Worm (Caenorhabditis elegans): ENCODE results near the gene sre-4.
A peak's percentile ranks its signal among the peaks of the same experiment; 100 is the strongest.

Gene sre-4

DNA sequence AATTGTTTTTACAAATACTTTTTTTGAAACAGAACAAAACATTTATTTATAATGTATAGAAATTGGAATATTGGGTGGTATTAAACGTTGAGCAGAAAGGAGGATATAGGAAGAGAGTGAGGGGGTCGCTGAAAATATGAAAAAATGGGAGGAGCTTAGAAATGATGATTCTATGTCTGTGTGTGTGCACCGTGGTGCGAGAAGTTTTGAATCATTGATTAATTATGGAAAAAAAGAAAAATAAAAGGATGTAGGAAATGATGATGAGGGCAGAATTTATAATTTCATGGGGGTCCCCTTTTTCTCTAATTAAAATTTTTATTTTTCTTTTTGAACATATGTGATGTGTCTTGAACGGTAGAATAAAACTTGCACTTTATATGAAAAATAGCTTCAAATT lies at the start of gene sre-4:
Gene sre-4 (minus strand): TSS at position 101 of the 400 bp plus-strand sequence.
- TF ChIP-seq unc-39 (tag; optimal IDR thresholded peaks at IDR 0.05) (no peak), nhr-11 (tag; optimal IDR thresholded peaks at IDR 0.05) (no peak), nhr-77 (tag; optimal IDR thresholded peaks at IDR 0.05) (no peak), nhr-43 (tag; optimal IDR thresholded peaks at IDR 0.05; ENCODE audit: poor library complexity, severe bottlenecking) (no peak), jun-1 (tag; optimal IDR thresholded peaks at IDR 0.05) (no peak)

DNA sequence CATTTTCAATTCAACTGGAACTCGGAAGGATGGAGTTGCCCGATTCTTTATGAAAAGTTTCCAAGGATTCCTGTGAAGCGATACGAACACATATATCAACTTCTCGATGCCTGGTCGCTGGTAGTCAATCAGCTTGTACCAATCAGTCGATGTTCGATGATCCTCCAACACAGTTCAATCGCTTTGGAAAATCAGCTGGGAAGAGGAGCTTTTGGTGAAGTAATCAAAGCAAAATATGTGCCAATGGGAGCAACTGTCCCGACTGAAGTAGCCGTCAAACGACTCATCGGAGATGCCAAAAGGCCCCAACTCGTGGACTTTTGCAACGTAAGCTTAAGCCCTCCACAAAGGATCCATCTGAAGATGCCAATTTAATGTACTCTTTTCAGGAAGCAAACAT lies 48.7 kb upstream of the sre-4 start:
- TF ChIP-seq nfya-1 (tag; optimal IDR thresholded peaks at IDR 0.05; ENCODE audit: insufficient read depth): no peak
- no peak for TF ChIP-seq pha-4 (tag; optimal IDR thresholded peaks at IDR 0.05)
- TF ChIP-seq fkh-10 (GFP tag; optimal IDR thresholded peaks at IDR 0.05): no peak

DNA sequence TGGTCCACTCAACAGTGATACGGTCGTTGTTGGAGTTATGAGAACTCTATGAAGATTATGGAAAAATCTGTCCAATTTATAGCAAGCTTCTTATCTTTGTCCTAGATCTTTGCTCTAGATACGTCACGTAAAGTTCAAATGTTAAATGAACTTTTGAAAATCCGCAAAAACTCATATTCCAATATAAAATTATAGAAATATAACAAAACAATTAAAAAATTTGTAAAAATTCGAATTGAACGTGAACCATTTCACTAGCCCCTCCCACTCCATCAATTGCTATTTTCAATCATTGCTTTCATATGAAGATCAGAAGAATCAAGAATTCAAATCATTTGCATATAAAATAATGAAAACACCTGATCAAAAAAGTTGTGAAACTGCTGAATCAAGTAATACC lies 48.0 kb upstream of the sre-4 start, which contains the start of gene kin-21:
Gene kin-21 (plus strand): TSS at position 301 of the 400 bp plus-strand sequence.
- TF ChIP-seq nhr-28 (tag; optimal IDR thresholded peaks at IDR 0.05) (no peak), egl-5 (tag; optimal IDR thresholded peaks at IDR 0.05) (no peak), pha-4 (tag; optimal IDR thresholded peaks at IDR 0.05) (no peak), lin-15B (tag; optimal IDR thresholded peaks at IDR 0.05) (no peak), mdl-1 (tag; optimal IDR thresholded peaks at IDR 0.05) (no peak)

DNA sequence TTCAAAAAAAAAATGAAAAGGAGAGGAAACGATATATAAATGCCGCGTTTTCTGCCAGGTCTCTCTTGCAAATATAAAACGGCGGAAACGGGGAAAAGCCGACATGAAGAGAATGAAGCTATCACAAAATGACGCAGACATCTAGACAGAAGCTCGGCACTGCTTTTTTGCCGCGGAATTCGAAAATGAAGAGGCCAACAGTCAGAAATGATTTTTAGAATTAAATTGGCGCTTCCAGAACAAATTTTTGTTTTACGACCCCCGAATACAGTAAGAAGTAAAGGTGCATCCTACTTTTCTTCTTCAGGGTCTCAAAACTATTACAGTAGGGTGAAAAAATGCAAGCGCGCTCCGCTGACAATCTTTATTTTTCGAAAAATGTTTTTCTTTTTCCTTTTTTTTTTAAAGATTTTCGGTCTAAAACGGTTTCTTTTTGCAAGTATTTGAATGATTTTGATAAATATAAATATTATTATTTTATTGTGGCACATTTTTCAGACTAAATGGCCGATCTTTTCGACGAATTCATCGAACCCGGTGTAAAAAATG lies 40.7 kb upstream of the sre-4 start, which contains the start of gene mtr-4:
Gene mtr-4 (plus strand): TSS at position 499 of the 549 bp plus-strand sequence.
- TF ChIP-seq skn-1 (tag; optimal IDR thresholded peaks at IDR 0.05) (peak; percentile 24), lsy-12 (tag; optimal IDR thresholded peaks at IDR 0.05) (no peak), lin-15B (tag; optimal IDR thresholded peaks at IDR 0.05) (peak; percentile 62), elt-1 (tag; optimal IDR thresholded peaks at IDR 0.05) (no peak), nfya-1 (tag; optimal IDR thresholded peaks at IDR 0.05; ENCODE audit: insufficient read depth) (no peak), egl-5 (tag; optimal IDR thresholded peaks at IDR 0.05) (peak; percentile 27), elt-2 (tag; optimal IDR thresholded peaks at IDR 0.05) (peak; percentile 85)

DNA sequence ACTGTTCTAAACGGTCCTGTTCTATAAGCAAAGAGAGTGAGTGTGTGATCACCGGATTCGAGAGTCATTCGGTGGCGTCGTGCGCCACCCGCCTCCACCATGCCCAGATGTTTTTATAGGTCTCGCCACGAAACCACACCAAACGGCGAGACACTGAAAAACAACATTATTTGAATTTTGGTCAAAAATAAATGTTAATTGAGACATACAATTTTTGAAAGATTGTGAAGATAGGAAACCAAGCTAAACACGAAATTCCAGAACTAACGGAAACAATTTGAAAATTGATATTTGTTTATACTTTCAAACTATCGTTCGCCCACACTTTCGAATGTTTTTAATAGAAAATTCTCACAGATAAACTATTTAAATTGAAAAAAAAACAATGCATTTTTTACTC lies 39.9 kb upstream of the sre-4 start, which contains the start of gene catp-6:
Gene catp-6 (minus strand): TSS at position 101 of the 400 bp plus-strand sequence.
- no peak for TF ChIP-seq nhr-25 (tag; optimal IDR thresholded peaks at IDR 0.05)
- no peak for TF ChIP-seq ztf-11 (tag; optimal IDR thresholded peaks at IDR 0.05)
- TF ChIP-seq ama-1 (optimal IDR thresholded peaks at IDR 0.05): no peak

DNA sequence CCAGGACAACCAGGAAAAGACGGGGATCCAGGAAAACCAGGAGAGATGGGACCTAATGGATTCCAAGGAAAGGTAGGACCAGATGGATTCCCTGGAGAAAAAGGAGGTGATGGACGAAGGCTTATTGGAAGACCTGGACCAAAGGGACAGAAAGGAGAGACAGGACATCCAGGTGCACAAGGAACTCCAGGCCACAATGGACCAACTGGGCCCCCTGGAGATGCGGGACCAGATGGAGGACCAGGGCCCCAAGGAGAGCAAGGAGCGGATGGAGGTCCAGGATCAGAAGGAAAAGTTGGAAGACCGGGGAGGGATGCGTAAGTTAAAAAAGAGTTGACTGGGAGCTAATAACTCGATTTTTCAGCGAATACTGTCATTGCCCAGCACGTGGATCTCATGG lies 38.0 kb upstream of the sre-4 start:
- no peak for TF ChIP-seq egl-27 (tag; optimal IDR thresholded peaks at IDR 0.05)
- no peak for TF ChIP-seq lin-39 (tag; optimal IDR thresholded peaks at IDR 0.05)
- no peak for TF ChIP-seq ceh-82 (tag; optimal IDR thresholded peaks at IDR 0.05)

DNA sequence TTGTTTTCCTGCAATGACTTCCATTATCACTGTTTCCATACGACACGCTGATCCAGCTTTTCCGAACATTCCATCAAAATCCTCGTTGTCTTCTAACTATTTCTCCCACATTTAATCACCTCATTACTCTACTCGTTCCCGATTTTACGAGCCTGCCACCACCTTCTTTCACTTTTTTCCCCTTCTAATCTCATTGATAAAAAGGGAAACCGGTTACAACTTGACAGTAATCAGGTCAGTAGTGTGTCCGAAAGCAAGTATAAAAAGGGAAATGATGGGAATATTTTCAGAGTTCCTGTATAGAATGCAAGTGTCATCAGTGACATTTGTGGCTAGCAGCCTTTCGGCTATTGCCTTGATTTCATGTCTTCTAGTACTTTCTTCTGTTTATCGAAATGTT lies 37.0 kb upstream of the sre-4 start, which contains the start of gene col-123:
Gene col-123 (plus strand): TSS at position 301 of the 400 bp plus-strand sequence.
- TF ChIP-seq ceh-16 (tag; optimal IDR thresholded peaks at IDR 0.05): no peak
- peak; percentile 40 for TF ChIP-seq nhr-23 (tag; optimal IDR thresholded peaks at IDR 0.05)
- TF ChIP-seq fkh-10 (GFP tag; optimal IDR thresholded peaks at IDR 0.05): no peak
- TF ChIP-seq elt-2 (tag; optimal IDR thresholded peaks at IDR 0.05): no peak

DNA sequence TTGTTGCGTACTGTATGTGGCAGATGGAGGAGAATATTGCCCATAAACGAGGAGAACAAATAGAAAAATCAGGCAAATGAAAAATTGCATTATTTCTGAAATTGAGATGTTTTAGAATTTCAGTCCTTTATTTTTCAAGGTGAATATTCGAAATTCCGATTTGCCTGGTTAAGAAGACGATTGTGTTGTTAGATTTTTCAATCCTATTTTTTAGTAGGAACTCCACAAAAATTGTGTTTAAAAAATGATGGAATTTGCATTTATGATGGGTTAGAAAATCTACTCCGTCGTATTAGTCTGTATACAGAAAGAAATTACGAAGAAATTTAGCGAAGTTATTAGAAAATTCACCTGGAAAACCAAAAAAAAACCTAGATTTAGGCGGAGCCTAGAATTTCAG lies 30.8 kb upstream of the sre-4 start, which contains the start of gene egl-20:
Gene egl-20 (minus strand): TSS at position 101 of the 400 bp plus-strand sequence.
- no peak for TF ChIP-seq nhr-25 (tag; optimal IDR thresholded peaks at IDR 0.05)
- TF ChIP-seq elt-3 (tag; optimal IDR thresholded peaks at IDR 0.05): no peak
- TF ChIP-seq nhr-28 (tag; optimal IDR thresholded peaks at IDR 0.05): no peak

DNA sequence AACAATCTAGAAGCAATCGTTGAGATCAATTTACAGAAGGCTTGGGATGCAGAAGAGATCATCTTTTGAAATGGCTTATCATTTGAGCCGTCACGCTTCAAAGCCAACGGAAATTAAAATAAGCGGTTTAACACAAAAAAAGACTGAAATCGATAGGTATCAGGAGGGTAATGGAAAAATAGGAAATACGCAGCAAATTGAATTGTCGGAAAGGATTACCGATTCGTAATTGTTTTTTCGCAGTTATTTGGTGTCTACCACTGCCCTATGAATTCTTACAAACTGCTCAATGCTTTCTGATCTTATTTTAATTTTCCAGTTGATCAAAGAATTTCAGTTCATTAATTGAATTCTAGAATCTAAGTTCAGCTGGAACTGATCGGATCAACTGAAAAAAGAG lies 26.9 kb upstream of the sre-4 start:
- TF ChIP-seq fos-1 (tag; optimal IDR thresholded peaks at IDR 0.05): no peak
- no peak for TF ChIP-seq tbx-2 (tag; optimal IDR thresholded peaks at IDR 0.05)
- TF ChIP-seq ztf-4 (tag; optimal IDR thresholded peaks at IDR 0.05): no peak
- no peak for TF ChIP-seq elt-1 (tag; optimal IDR thresholded peaks at IDR 0.05)
- no peak for TF ChIP-seq nhr-23 (tag; optimal IDR thresholded peaks at IDR 0.05)
- TF ChIP-seq nhr-28 (tag; optimal IDR thresholded peaks at IDR 0.05): no peak
- TF ChIP-seq pqm-1 (tag; optimal IDR thresholded peaks at IDR 0.05): no peak
- no peak for TF ChIP-seq unc-62 (GFP tag; optimal IDR thresholded peaks at IDR 0.05)
- no peak for TF ChIP-seq ztf-11 (tag; optimal IDR thresholded peaks at IDR 0.05)
- TF ChIP-seq lsy-12 (tag; optimal IDR thresholded peaks at IDR 0.05): no peak
- TF ChIP-seq jun-1 (tag; optimal IDR thresholded peaks at IDR 0.05): no peak
- no peak for TF ChIP-seq snpc-4 (tag; optimal IDR thresholded peaks at IDR 0.05)
- TF ChIP-seq ceh-82 (tag; optimal IDR thresholded peaks at IDR 0.05): no peak
